Worm (Caenorhabditis elegans): Measurements from ENCODE around the gene nhr-6.

nhr-6 gene

ce11 chrIII:3541093-3541492, 32.3 kb upstream of the nhr-6 start:
- TF ChIP-seq nhr-23 (tag; optimal IDR thresholded peaks at IDR 0.05), result no peak
- TF ChIP-seq nhr-28 (tag; optimal IDR thresholded peaks at IDR 0.05), result no peak
- TF ChIP-seq skn-1 (tag; optimal IDR thresholded peaks at IDR 0.05), result no peak
- no peak for TF ChIP-seq nhr-25 (tag; optimal IDR thresholded peaks at IDR 0.05)
- TF ChIP-seq ceh-16 (tag; optimal IDR thresholded peaks at IDR 0.05), result no peak
- TF ChIP-seq nhr-67 (tag; optimal IDR thresholded peaks at IDR 0.05), result no peak
- TF ChIP-seq ZK546.5 (tag; optimal IDR thresholded peaks at IDR 0.05), result no peak
- no peak for TF ChIP-seq ceh-9 (tag; optimal IDR thresholded peaks at IDR 0.05)
- TF ChIP-seq nhr-43 (tag; optimal IDR thresholded peaks at IDR 0.05; ENCODE audit: poor library complexity, severe bottlenecking), result no peak
- no peak for TF ChIP-seq ceh-82 (tag; optimal IDR thresholded peaks at IDR 0.05)
- no peak for TF ChIP-seq nhr-11 (tag; optimal IDR thresholded peaks at IDR 0.05)
- TF ChIP-seq pqm-1 (tag; optimal IDR thresholded peaks at IDR 0.05), result no peak
- no peak for TF ChIP-seq nhr-12 (tag; optimal IDR thresholded peaks at IDR 0.05)
- no peak for TF ChIP-seq nhr-76 (tag; optimal IDR thresholded peaks at IDR 0.05)
- TF ChIP-seq ztf-4 (tag; optimal IDR thresholded peaks at IDR 0.05), result no peak
- TF ChIP-seq egl-27 (tag; optimal IDR thresholded peaks at IDR 0.05), result no peak

ce11 chrIII:3541539-3541938, 31.8 kb upstream of the nhr-6 start, which contains the start of gene ben-1:
ben-1 (minus strand) TSS chrIII:3541639.
- no peak for TF ChIP-seq skn-1 (tag; optimal IDR thresholded peaks at IDR 0.05)

- peak; percentile 0 for TF ChIP-seq sea-2 (GFP tag; optimal IDR thresholded peaks at IDR 0.05)
- TF ChIP-seq ceh-82 (tag; optimal IDR thresholded peaks at IDR 0.05), result no peak
- no peak for TF ChIP-seq unc-62 (GFP tag; optimal IDR thresholded peaks at IDR 0.05)
- peak; percentile 62 for TF ChIP-seq lin-39 (tag; optimal IDR thresholded peaks at IDR 0.05)
- no peak for TF ChIP-seq nhr-237 (tag; optimal IDR thresholded peaks at IDR 0.05)
- no peak for TF ChIP-seq fos-1 (tag; optimal IDR thresholded peaks at IDR 0.05)
- TF ChIP-seq ceh-28 (tag; optimal IDR thresholded peaks at IDR 0.05), result no peak
- peak; percentile 38 for TF ChIP-seq hmg-11 (tag; optimal IDR thresholded peaks at IDR 0.05)
- no peak for TF ChIP-seq nhr-25 (tag; optimal IDR thresholded peaks at IDR 0.05)
- no peak for TF ChIP-seq nhr-76 (tag; optimal IDR thresholded peaks at IDR 0.05)
- TF ChIP-seq lin-15B (tag; optimal IDR thresholded peaks at IDR 0.05), result peak; percentile 8
- TF ChIP-seq ztf-11 (tag; optimal IDR thresholded peaks at IDR 0.05), result no peak
- peak; percentile 68 for TF ChIP-seq nfya-1 (tag; optimal IDR thresholded peaks at IDR 0.05; ENCODE audit: insufficient read depth)
- TF ChIP-seq ZK546.5 (tag; optimal IDR thresholded peaks at IDR 0.05), result no peak
- TF ChIP-seq skn-1 (tag; optimal IDR thresholded peaks at IDR 0.05), result no peak
- TF ChIP-seq nhr-12 (tag; optimal IDR thresholded peaks at IDR 0.05), result no peak
- TF ChIP-seq nhr-23 (tag; optimal IDR thresholded peaks at IDR 0.05), result no peak
- no peak for TF ChIP-seq mml-1 (tag; optimal IDR thresholded peaks at IDR 0.05)
These were observed 31.3 kb upstream of the nhr-6 start for ce11 chrIII:3542105-3542504.

ce11 chrIII:3543071-3543470, 30.3 kb upstream of the nhr-6 start:
- no peak for TF ChIP-seq nhr-43 (tag; optimal IDR thresholded peaks at IDR 0.05; ENCODE audit: poor library complexity, severe bottlenecking)
- TF ChIP-seq nhr-237 (tag; optimal IDR thresholded peaks at IDR 0.05), result no peak
- TF ChIP-seq ceh-16 (tag; optimal IDR thresholded peaks at IDR 0.05), result no peak
- no peak for TF ChIP-seq mml-1 (tag; optimal IDR thresholded peaks at IDR 0.05)
- TF ChIP-seq zag-1 (tag; optimal IDR thresholded peaks at IDR 0.05), result no peak
- TF ChIP-seq ceh-28 (tag; optimal IDR thresholded peaks at IDR 0.05), result no peak
- TF ChIP-seq lin-39 (tag; optimal IDR thresholded peaks at IDR 0.05), result peak; percentile 3
- no peak for TF ChIP-seq ceh-9 (tag; optimal IDR thresholded peaks at IDR 0.05)

- no peak for TF ChIP-seq fkh-10 (GFP tag; optimal IDR thresholded peaks at IDR 0.05)
- no peak for TF ChIP-seq pha-4 (tag; optimal IDR thresholded peaks at IDR 0.05)
- TF ChIP-seq mml-1 (tag; optimal IDR thresholded peaks at IDR 0.05), result no peak
- TF ChIP-seq ceh-82 (tag; optimal IDR thresholded peaks at IDR 0.05), result no peak
- no peak for TF ChIP-seq unc-39 (tag; optimal IDR thresholded peaks at IDR 0.05)
- no peak for TF ChIP-seq sea-2 (GFP tag; optimal IDR thresholded peaks at IDR 0.05)
- no peak for TF ChIP-seq nhr-28 (tag; optimal IDR thresholded peaks at IDR 0.05)
- TF ChIP-seq eor-1 (tag; optimal IDR thresholded peaks at IDR 0.05), result no peak
- no peak for TF ChIP-seq nhr-25 (tag; optimal IDR thresholded peaks at IDR 0.05)
- no peak for TF ChIP-seq lin-39 (tag; optimal IDR thresholded peaks at IDR 0.05)
- TF ChIP-seq nhr-77 (tag; optimal IDR thresholded peaks at IDR 0.05), result no peak
- no peak for TF ChIP-seq daf-12 (tag; optimal IDR thresholded peaks at IDR 0.05)
- no peak for TF ChIP-seq ceh-9 (tag; optimal IDR thresholded peaks at IDR 0.05)
- TF ChIP-seq ztf-11 (tag; optimal IDR thresholded peaks at IDR 0.05), result no peak
- no peak for TF ChIP-seq fos-1 (tag; optimal IDR thresholded peaks at IDR 0.05)
- TF ChIP-seq hmg-11 (tag; optimal IDR thresholded peaks at IDR 0.05), result no peak
- no peak for TF ChIP-seq nhr-76 (tag; optimal IDR thresholded peaks at IDR 0.05)
- TF ChIP-seq nhr-12 (tag; optimal IDR thresholded peaks at IDR 0.05), result no peak
- TF ChIP-seq aly-2 (tag; optimal IDR thresholded peaks at IDR 0.05), result no peak
These were observed 27.1 kb upstream of the nhr-6 start, which contains the start of gene C54C6.7 for ce11 chrIII:3546323-3546722. C54C6.7 (minus strand) TSS chrIII:3546423.
